Worm (Caenorhabditis elegans): ENCODE measurements around the gene Y46G5A.39.
A peak's percentile ranks its signal among the peaks of the same experiment; 100 is the strongest.

Y46G5A.39 gene

ce11 chrII:12739306-12739705, 14.3 kb downstream of the Y46G5A.39 start:
- TF ChIP-seq mab-5 (tag; optimal IDR thresholded peaks at IDR 0.05) (no peak), tbx-8 (GFP tag; optimal IDR thresholded peaks at IDR 0.05) (no peak), bed-3 (GFP tag; optimal IDR thresholded peaks at IDR 0.05) (no peak), M03D4.4 (tag; optimal IDR thresholded peaks at IDR 0.05) (no peak), ztf-11 (tag; optimal IDR thresholded peaks at IDR 0.05) (no peak), nhr-28 (tag; optimal IDR thresholded peaks at IDR 0.05) (no peak), mls-2 (tag; optimal IDR thresholded peaks at IDR 0.05) (no peak), lsy-2 (tag; optimal IDR thresholded peaks at IDR 0.05) (no peak)

ce11 chrII:12738284-12739201, 15.1 kb downstream of the Y46G5A.39 start, which contains the start of gene pisy-1:
pisy-1 (minus strand) TSS chrII:12738334.
- TF ChIP-seq sptf-1 (tag; optimal IDR thresholded peaks at IDR 0.05) (no peak), nhr-2 (tag; optimal IDR thresholded peaks at IDR 0.05) (no peak), nhr-28 (tag; optimal IDR thresholded peaks at IDR 0.05) (no peak), lin-13 (tag; optimal IDR thresholded peaks at IDR 0.05) (peak; percentile 8), nhr-12 (tag; optimal IDR thresholded peaks at IDR 0.05) (no peak), unc-62 (GFP tag; optimal IDR thresholded peaks at IDR 0.05) (no peak), mab-5 (tag; optimal IDR thresholded peaks at IDR 0.05) (no peak), sem-2 (GFP tag; optimal IDR thresholded peaks at IDR 0.05) (no peak), elt-3 (tag; optimal IDR thresholded peaks at IDR 0.05) (no peak), ceh-43 (GFP tag; optimal IDR thresholded peaks at IDR 0.05) (no peak), tbx-8 (GFP tag; optimal IDR thresholded peaks at IDR 0.05) (no peak), unc-120 (tag; optimal IDR thresholded peaks at IDR 0.05; ENCODE audit: poor library complexity, severe bottlenecking) (no peak), lin-32 (GFP tag; optimal IDR thresholded peaks at IDR 0.05) (no peak), flh-1 (GFP tag; optimal IDR thresholded peaks at IDR 0.05) (no peak), snpc-4 (tag; optimal IDR thresholded peaks at IDR 0.05) (no peak), lsy-2 (tag; optimal IDR thresholded peaks at IDR 0.05) (peak; percentile 42), drap-1 (GFP tag; optimal IDR thresholded peaks at IDR 0.05) (no peak), nhr-237 (tag; optimal IDR thresholded peaks at IDR 0.05) (peak; percentile 23), blmp-1 (tag; optimal IDR thresholded peaks at IDR 0.05) (no peak), ces-1 (GFP tag; optimal IDR thresholded peaks at IDR 0.05) (peak; percentile 33), pha-4 (tag; optimal IDR thresholded peaks at IDR 0.05) (no peak), hlh-1 (tag; optimal IDR thresholded peaks at IDR 0.05) (peak; percentile 1), ceh-83 (GFP tag; optimal IDR thresholded peaks at IDR 0.05) (no peak), unc-39 (tag; optimal IDR thresholded peaks at IDR 0.05) (no peak), zip-8 (tag; optimal IDR thresholded peaks at IDR 0.05) (no peak), cnd-1 (tag; optimal IDR thresholded peaks at IDR 0.05) (no peak), ceh-39 (tag; optimal IDR thresholded peaks at IDR 0.05) (no peak), mls-2 (tag; optimal IDR thresholded peaks at IDR 0.05) (no peak), mep-1 (tag; optimal IDR thresholded peaks at IDR 0.05) (peak; percentile 78), bed-3 (GFP tag; optimal IDR thresholded peaks at IDR 0.05) (no peak), nhr-76 (tag; optimal IDR thresholded peaks at IDR 0.05) (no peak)

ce11 chrII:12736579-12736978, 17.0 kb downstream of the Y46G5A.39 start, which contains the start of gene snrp-200:
snrp-200 (minus strand) TSS chrII:12736910.
- TF ChIP-seq ceh-43 (GFP tag; optimal IDR thresholded peaks at IDR 0.05) (no peak), ces-1 (GFP tag; optimal IDR thresholded peaks at IDR 0.05) (no peak), lin-32 (GFP tag; optimal IDR thresholded peaks at IDR 0.05) (no peak), pha-4 (tag; optimal IDR thresholded peaks at IDR 0.05) (no peak), bed-3 (GFP tag; optimal IDR thresholded peaks at IDR 0.05) (no peak), unc-39 (tag; optimal IDR thresholded peaks at IDR 0.05) (no peak), ham-2 (GFP tag; optimal IDR thresholded peaks at IDR 0.05) (no peak), nhr-12 (tag; optimal IDR thresholded peaks at IDR 0.05) (no peak), tbx-8 (GFP tag; optimal IDR thresholded peaks at IDR 0.05) (no peak), M03D4.4 (tag; optimal IDR thresholded peaks at IDR 0.05) (no peak), nhr-237 (tag; optimal IDR thresholded peaks at IDR 0.05) (no peak), ztf-11 (tag; optimal IDR thresholded peaks at IDR 0.05) (no peak), nhr-76 (tag; optimal IDR thresholded peaks at IDR 0.05) (no peak), flh-1 (GFP tag; optimal IDR thresholded peaks at IDR 0.05) (no peak), sptf-1 (tag; optimal IDR thresholded peaks at IDR 0.05) (no peak), nhr-2 (tag; optimal IDR thresholded peaks at IDR 0.05) (no peak), mls-2 (tag; optimal IDR thresholded peaks at IDR 0.05) (no peak), elt-3 (tag; optimal IDR thresholded peaks at IDR 0.05) (no peak)

Measured in whole organism, mixed stage, embryonic.